Worm (Caenorhabditis elegans): ENCODE data around the gene abhd-14.

DNA sequence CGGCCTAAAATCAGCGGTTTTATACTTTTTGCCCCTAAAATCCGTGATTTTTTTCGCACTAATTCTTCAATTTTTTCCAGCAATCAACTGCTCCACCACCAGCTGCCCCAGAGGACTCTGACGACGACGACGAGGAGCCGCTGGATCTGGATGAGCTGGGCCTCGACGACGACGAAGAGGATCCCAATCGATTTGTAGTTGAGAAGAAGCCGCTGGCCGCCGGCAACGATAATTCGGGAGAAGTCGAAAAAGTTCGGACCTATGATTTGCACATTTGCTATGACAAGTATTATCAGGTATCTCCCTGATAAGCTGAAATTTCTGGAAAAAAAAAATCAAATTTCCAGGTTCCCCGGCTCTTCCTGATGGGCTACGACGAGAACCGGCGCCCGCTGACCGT lies 18.1 kb downstream of the abhd-14 start:
- TF ChIP-seq hnd-1 (tag; optimal IDR thresholded peaks at IDR 0.05) (no peak), F13C5.2 (tag; optimal IDR thresholded peaks at IDR 0.05) (no peak), B0310.2 (tag; optimal IDR thresholded peaks at IDR 0.05) (no peak), tbx-11 (GFP tag; IDR thresholded peaks at IDR 0.05) (no peak), ama-1 (optimal IDR thresholded peaks at IDR 0.05) (no peak), scrt-1 (GFP tag; IDR thresholded peaks at IDR 0.05) (no peak), ceh-36 (tag; optimal IDR thresholded peaks at IDR 0.05) (no peak), hmg-4 (GFP tag; optimal IDR thresholded peaks at IDR 0.05) (no peak), hmbx-1 (tag; optimal IDR thresholded peaks at IDR 0.05) (no peak)
